Worm (Caenorhabditis elegans) whole organism, young adult: Measurements from ENCODE around the gene F48F7.5.

ENCODE experiments used
- C06A6.2 ChIP-seq: fragments of 200-800 bp; sonication (Bioruptor generic); conservative IDR thresholded peaks from 2 replicates; pipeline ENCODE4 v1.3.6; 2022; ENCODE audit warnings: missing genetic modification characterization, missing compliant biosample characterization
- F52B5.7 ChIP-seq: sonication (generic microtip); optimal IDR thresholded peaks from 2 replicates; lab custom pipeline; 2016; ENCODE audit warnings: mild to moderate bottlenecking, missing genetic modification characterization, missing compliant biosample characterization
- F55B11.4 ChIP-seq: sonication (generic microtip); optimal IDR thresholded peaks from 2 replicates; lab custom pipeline; 2016; ENCODE audit warnings: missing compliant biosample characterization, missing genetic modification characterization, borderline replicate concordance; ENCODE audit not compliant: insufficient read depth
- F57A8.1 ChIP-seq: fragments of 200-800 bp; sonication (Bioruptor generic); optimal IDR thresholded peaks from 2 replicates; lab custom pipeline; 2018; ENCODE audit warnings: mild to moderate bottlenecking, missing genetic modification characterization, moderate library complexity, missing compliant biosample characterization
- K12H6.12 ChIP-seq: fragments of 200-800 bp; sonication (Bioruptor generic); optimal IDR thresholded peaks from 2 replicates; lab custom pipeline; 2018; ENCODE audit warnings: mild to moderate bottlenecking, missing genetic modification characterization, missing compliant biosample characterization
- T07F8.4 ChIP-seq: sonication (generic microtip); optimal IDR thresholded peaks from 2 replicates; lab custom pipeline; 2016; ENCODE audit warnings: mild to moderate bottlenecking, missing genetic modification characterization, moderate library complexity, missing compliant biosample characterization
- attf-5 ChIP-seq: fragments of 200-800 bp; sonication (Bioruptor generic); optimal IDR thresholded peaks from 2 replicates; lab custom pipeline; 2018; ENCODE audit warnings: mild to moderate bottlenecking, missing genetic modification characterization, missing compliant biosample characterization
- cebp-1 ChIP-seq, 2 experiments: fragments of 200-800 bp in 1 of 2; sonication (Bioruptor generic) in 1 of 2; sonication (generic microtip) in 1 of 2; IDR thresholded peaks in 1 of 2; optimal IDR thresholded peaks in 1 of 2; 2 replicates each; pipeline versions ENCODE4 v1.3.6 to Lab custom; 2017 to 2022; ENCODE audit warnings: missing compliant biosample characterization in 2 of 2, missing genetic modification characterization in 2 of 2, mild to moderate bottlenecking in 1 of 2, missing genetic modification reagents in 1 of 2, moderate library complexity in 1 of 2
- ceh-91 ChIP-seq: fragments of 200-800 bp; sonication (Bioruptor generic); IDR thresholded peaks from 2 replicates; pipeline ENCODE4 v1.3.6; 2022; ENCODE audit warnings: missing genetic modification reagents, missing genetic modification characterization, missing compliant biosample characterization
- egrh-3 ChIP-seq: fragments of 200-800 bp; sonication (Bioruptor generic); IDR thresholded peaks from 2 replicates; pipeline ENCODE4 v1.3.6; 2022; ENCODE audit warnings: missing genetic modification reagents, missing genetic modification characterization, missing compliant biosample characterization
- gei-17 ChIP-seq: fragments of 200-800 bp; sonication (Bioruptor generic); optimal IDR thresholded peaks from 2 replicates; lab custom pipeline; 2018; ENCODE audit warnings: mild to moderate bottlenecking, missing genetic modification characterization, missing compliant biosample characterization
- hmg-1.2 ChIP-seq: fragments of 200-800 bp; sonication (Bioruptor generic); IDR thresholded peaks from 2 replicates; pipeline ENCODE4 v1.3.6; 2022; ENCODE audit warnings: missing genetic modification reagents, missing genetic modification characterization, missing compliant biosample characterization
- madf-6 ChIP-seq: fragments of 200-800 bp; sonication (Bioruptor generic); IDR thresholded peaks from 2 replicates; pipeline ENCODE4 v1.3.6; 2022; ENCODE audit warnings: missing genetic modification reagents, missing genetic modification characterization, missing compliant biosample characterization
- nfya-2 ChIP-seq: fragments of 200-800 bp; sonication (Bioruptor generic); IDR thresholded peaks from 2 replicates; pipeline ENCODE4 v1.3.6; 2022; ENCODE audit warnings: missing genetic modification reagents, missing genetic modification characterization, missing compliant biosample characterization
- nfyb-1 ChIP-seq: fragments of 200-800 bp; sonication (Bioruptor generic); IDR thresholded peaks from 2 replicates; pipeline ENCODE4 v1.3.6; 2022; ENCODE audit warnings: missing genetic modification reagents, missing genetic modification characterization, missing compliant biosample characterization
- nhr-80 ChIP-seq: sonication (generic microtip); optimal IDR thresholded peaks from 2 replicates; lab custom pipeline; 2016; ENCODE audit warnings: missing genetic modification characterization, missing compliant biosample characterization
- rcor-1 ChIP-seq: fragments of 200-800 bp; sonication (Bioruptor generic); IDR thresholded peaks from 2 replicates; pipeline ENCODE4 v1.3.6; 2022; ENCODE audit warnings: missing genetic modification reagents, missing genetic modification characterization, missing compliant biosample characterization
- repo-1 ChIP-seq: sonication (generic microtip); optimal IDR thresholded peaks from 2 replicates; lab custom pipeline; 2017; ENCODE audit warnings: mild to moderate bottlenecking, missing genetic modification characterization, missing compliant biosample characterization
- snpc-3.4 ChIP-seq: sonication (generic microtip); optimal IDR thresholded peaks from 2 replicates; lab custom pipeline; 2017; ENCODE audit warnings: missing genetic modification characterization, mild to moderate bottlenecking, missing compliant biosample characterization, antibody characterized with exemption, moderate library complexity, missing genotype, missing genetic modification reagents
- snpc-4 ChIP-seq, 5 experiments: fragments of 150-350 bp in 1 of 5; sonication (generic microtip) in 4 of 5; optimal IDR thresholded peaks; 2 replicates each; lab custom pipeline; 2014 to 2018; ENCODE audit warnings: missing genetic modification characterization in 5 of 5, missing biosample characterization in 3 of 5, antibody characterized with exemption in 2 of 5, mild to moderate bottlenecking in 2 of 5, missing compliant biosample characterization in 2 of 5, missing genotype in 2 of 5, moderate library complexity in 2 of 5, missing genetic modification reagents in 1 of 5
- tbp1 ChIP-seq: fragments of 200-800 bp; sonication (Bioruptor generic); optimal IDR thresholded peaks from 2 replicates; lab custom pipeline; 2018; ENCODE audit warnings: mild to moderate bottlenecking, missing genetic modification characterization, missing compliant biosample characterization
- zfh-2 ChIP-seq: fragments of 200-800 bp; sonication (Bioruptor generic); conservative IDR thresholded peaks from 2 replicates; pipeline ENCODE4 v1.3.6; 2022; ENCODE audit warnings: missing genetic modification reagents, missing genetic modification characterization, missing compliant biosample characterization
- ztf-26 ChIP-seq: sonication (generic microtip); optimal IDR thresholded peaks from 2 replicates; lab custom pipeline; 2017; ENCODE audit warnings: missing genetic modification characterization, missing compliant biosample characterization

The F48F7.5 gene

ce11 chrX:14015808-14016207 is 40.4 kb downstream of the F48F7.5 start (continued):
- TF ChIP-seq gei-17, result peak; percentile 68
- no peak for TF ChIP-seq F55B11.4
- peak; percentile 72 for TF ChIP-seq snpc-4 (GFP tag; optimal IDR thresholded peaks at IDR 0.05; lab: Kevin White, UChicago)
- TF ChIP-seq snpc-4 (tag; optimal IDR thresholded peaks at IDR 0.05; lab: Kevin White, UChicago), result peak in 3 of 4 experiments; percentile 63 to 85 (median 76)

- peak; percentile 82 for TF ChIP-seq K12H6.12
- no peak for TF ChIP-seq egrh-3 (GFP tag; lab: Robert Waterston, UW)
- peak; percentile 20; the same call in 1 of the 2 replicates for TF ChIP-seq rcor-1
- 0 out of 2 replicates have a peak, but pooled peaks have one; percentile 37 for TF ChIP-seq nfyb-1 (GFP tag; lab: Robert Waterston, UW)
- peak; percentile 19 for TF ChIP-seq F52B5.7 (tag; lab: Kevin White, UChicago)
- TF ChIP-seq repo-1 (tag; lab: Kevin White, UChicago), result no peak
- peak; percentile 27; the same call in 1 of the 2 replicates for TF ChIP-seq hmg-1.2
- peak; percentile 12 for TF ChIP-seq attf-5 (GFP tag; lab: Kevin White, UChicago)
- TF ChIP-seq cebp-1 (GFP tag; IDR thresholded peaks at IDR 0.05; lab: Robert Waterston, UW), result no peak
- TF ChIP-seq cebp-1 (tag; optimal IDR thresholded peaks at IDR 0.05; lab: Kevin White, UChicago), result peak; percentile 47
- TF ChIP-seq ceh-91 (GFP tag; lab: Robert Waterston, UW), result no peak
- TF ChIP-seq zfh-2 (GFP tag; lab: Robert Waterston, UW), result peak; percentile 45; the same call in 1 of the 2 replicates
Measured at ce11 chrX:14016698-14017097, 41.2 kb downstream of the F48F7.5 start.

- TF ChIP-seq rcor-1, result no peak
- no peak for TF ChIP-seq nfya-2
- no peak for TF ChIP-seq T07F8.4 (tag; lab: Kevin White, UChicago)
- TF ChIP-seq C06A6.2 (GFP tag; lab: Robert Waterston, UW), result no peak
- TF ChIP-seq tbp1 (GFP tag; lab: Kevin White, UChicago), result no peak
- TF ChIP-seq ztf-26 (tag; lab: Kevin White, UChicago), result no peak
- no peak for TF ChIP-seq F57A8.1
- TF ChIP-seq egrh-3 (GFP tag; lab: Robert Waterston, UW), result no peak
- no peak for TF ChIP-seq snpc-3.4 (tag; lab: Kevin White, UChicago)
- TF ChIP-seq, all 124 proteins: peak for 0
Measured at ce11 chrX:14020290-14020689, 44.8 kb downstream of the F48F7.5 start, which contains the start of gene C04C11.1. C04C11.1 (plus strand) TSS chrX:14020590.

ce11 chrX:14024400-14024953 is 49.0 kb downstream of the F48F7.5 start:
- TF ChIP-seq nhr-80 (tag; lab: Kevin White, UChicago), result peak; percentile 76
- TF ChIP-seq madf-6 (GFP tag; lab: Robert Waterston, UW), result no peak
- TF ChIP-seq zfh-2 (GFP tag; lab: Robert Waterston, UW), result 0 out of 2 replicates have a peak, but pooled peaks have one; percentile 25
- TF ChIP-seq, all 124 proteins: peak for 2
